Fruit fly (Drosophila melanogaster) whole organism, pupa: ENCODE measurements around the gene CG13042.

Source experiments
- CG15710 ChIP-seq: fragments of 200-800 bp; sonication (Bioruptor generic); optimal IDR thresholded peaks from 2 replicates; lab custom pipeline; 2018; ENCODE audit warnings: missing biosample characterization, mild to moderate bottlenecking, missing genetic modification characterization, moderate library complexity
- CG17806 ChIP-seq: fragments of 200-800 bp; sonication (Bioruptor generic); optimal IDR thresholded peaks from 2 replicates; lab custom pipeline; 2018; ENCODE audit warnings: missing biosample characterization, mild to moderate bottlenecking, missing genetic modification characterization, moderate library complexity
- CG34367 ChIP-seq: fragments of 200-800 bp; sonication (Bioruptor generic); optimal IDR thresholded peaks from 2 replicates; lab custom pipeline; 2018; ENCODE audit warnings: missing biosample characterization, mild to moderate bottlenecking, missing genetic modification characterization
- CG4496 ChIP-seq: fragments of 200-800 bp; sonication (Bioruptor generic); IDR thresholded peaks from 3 replicates; pipeline ENCODE4 v1.3.6; 2022; ENCODE audit warnings: missing biosample characterization, missing genetic modification characterization
- D1 ChIP-seq: fragments of 200-800 bp; sonication (Bioruptor generic); optimal IDR thresholded peaks from 2 replicates; lab custom pipeline; 2018; ENCODE audit warnings: missing biosample characterization, mild to moderate bottlenecking, missing genetic modification characterization, moderate library complexity
- EcR ChIP-seq: fragments of 200-800 bp; sonication (Bioruptor generic); optimal IDR thresholded peaks from 3 replicates; lab custom pipeline; 2019; ENCODE audit warnings: missing biosample characterization, missing genetic modification characterization, mild to moderate bottlenecking, moderate library complexity, missing genetic modification reagents

- TF ChIP-seq EcR (GFP tag; lab: Kevin White, UChicago) (no peak), D1 (tag; lab: Kevin White, UChicago) (no peak), CG17806 (no peak), CG34367 (no peak), CG15710 (tag; lab: Kevin White, UChicago) (no peak), CG4496 (GFP tag; lab: Robert Waterston, UW) (no peak)
These were observed 45.9 kb upstream of the CG13042 start, which contains the start of gene Pdh for dm6 chr3L:16354197-16354596.
